Worm (Caenorhabditis elegans): ENCODE results near the gene C17B7.12.

ce11 chrV:3316108-3316507, 36.9 kb upstream of the C17B7.12 start, which contains the start of gene F35F10.1:
- no peak for TF ChIP-seq unc-62 (GFP tag; optimal IDR thresholded peaks at IDR 0.05)
- TF ChIP-seq nhr-76 (tag; optimal IDR thresholded peaks at IDR 0.05): no peak
- TF ChIP-seq nhr-28 (tag; optimal IDR thresholded peaks at IDR 0.05): no peak
